Worm (Caenorhabditis elegans) whole organism, young adult: ENCODE results near the gene spe-43.

ENCODE experiments used
- C17E4.6 ChIP-seq: fragments of 200-800 bp; sonication (Bioruptor generic); IDR thresholded peaks from 2 replicates; pipeline ENCODE4 v1.3.6; 2022; ENCODE audit warnings: missing genetic modification reagents, missing genetic modification characterization, missing compliant biosample characterization
- Y56A3A.18 ChIP-seq: fragments of 200-800 bp; sonication (Bioruptor generic); IDR thresholded peaks from 2 replicates; pipeline ENCODE4 v1.3.6; 2022; ENCODE audit warnings: missing genetic modification reagents, missing genetic modification characterization, missing compliant biosample characterization
- efl-1 ChIP-seq: fragments of 150-350 bp; optimal IDR thresholded peaks from 2 replicates; lab custom pipeline; 2014; ENCODE audit warnings: missing biosample characterization, missing genetic modification reagents, missing genetic modification characterization
- egl-18 ChIP-seq: fragments of 200-800 bp; sonication (Bioruptor generic); IDR thresholded peaks from 2 replicates; pipeline ENCODE4 v1.3.6; 2022; ENCODE audit warnings: missing genetic modification reagents, missing genetic modification characterization, missing compliant biosample characterization
- hmg-1.2 ChIP-seq: fragments of 200-800 bp; sonication (Bioruptor generic); IDR thresholded peaks from 2 replicates; pipeline ENCODE4 v1.3.6; 2022; ENCODE audit warnings: missing genetic modification reagents, missing genetic modification characterization, missing compliant biosample characterization
- lin-54 ChIP-seq: fragments of 200-800 bp; sonication (Bioruptor generic); optimal IDR thresholded peaks from 2 replicates; lab custom pipeline; 2018; ENCODE audit warnings: mild to moderate bottlenecking, missing genetic modification characterization, missing compliant biosample characterization
- lir-1 ChIP-seq: fragments of 200-800 bp; sonication (Bioruptor generic); conservative IDR thresholded peaks from 2 replicates; pipeline ENCODE4 v1.3.6; 2022; ENCODE audit warnings: missing genetic modification reagents, missing genetic modification characterization, missing compliant biosample characterization
- lsl-1 ChIP-seq: fragments of 200-800 bp; sonication (Bioruptor generic); optimal IDR thresholded peaks from 2 replicates; lab custom pipeline; 2018; ENCODE audit warnings: mild to moderate bottlenecking, missing genetic modification characterization, moderate library complexity, missing compliant biosample characterization
- madf-10 ChIP-seq: sonication (generic microtip); optimal IDR thresholded peaks from 2 replicates; lab custom pipeline; 2016; ENCODE audit warnings: mild to moderate bottlenecking, missing genetic modification characterization, missing compliant biosample characterization
- madf-6 ChIP-seq: fragments of 200-800 bp; sonication (Bioruptor generic); IDR thresholded peaks from 2 replicates; pipeline ENCODE4 v1.3.6; 2022; ENCODE audit warnings: missing genetic modification reagents, missing genetic modification characterization, missing compliant biosample characterization
- madf-8 ChIP-seq: fragments of 200-800 bp; sonication (Bioruptor generic); conservative IDR thresholded peaks from 2 replicates; pipeline ENCODE4 v1.3.6; 2022; ENCODE audit warnings: missing genetic modification reagents, missing genetic modification characterization, missing compliant biosample characterization
- rpc-1 ChIP-seq, 2 experiments: fragments of 150-350 bp in 1 of 2; sonication (generic microtip) in 1 of 2; optimal IDR thresholded peaks; 2 replicates each; lab custom pipeline; 2014 to 2018; ENCODE audit warnings: missing biosample characterization in 1 of 2, missing genetic modification characterization in 1 of 2, missing genetic modification reagents in 1 of 2, missing genotype in 1 of 2

DNA sequence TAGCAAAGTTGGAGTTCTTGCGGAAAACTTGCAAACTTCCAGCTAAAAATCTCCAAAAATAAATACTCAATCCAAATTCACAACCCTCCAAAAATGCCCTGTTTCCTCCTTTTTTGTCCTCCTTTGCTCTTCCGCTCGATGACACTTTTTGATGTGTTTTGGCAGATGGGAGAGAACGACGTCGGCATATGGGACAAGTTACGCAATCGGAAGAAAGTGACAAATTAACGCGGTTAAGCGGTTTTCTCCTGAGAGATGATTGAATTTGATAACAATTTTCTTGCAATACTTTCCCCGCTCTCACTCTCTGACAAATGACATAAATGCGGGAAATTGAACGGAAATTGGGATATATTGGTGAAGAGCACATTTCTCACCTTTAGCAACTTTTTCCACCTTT, 25.5 kb downstream of the spe-43 start:
- no peak for TF ChIP-seq madf-10 (tag; lab: Kevin White, UChicago)
- TF ChIP-seq Y56A3A.18 (GFP tag; lab: Robert Waterston, UW), result no peak
- no peak for TF ChIP-seq hmg-1.2 (GFP tag; lab: Robert Waterston, UW)
- no peak for TF ChIP-seq lin-54 (GFP tag; lab: Kevin White, UChicago)
- TF ChIP-seq madf-8 (GFP tag; lab: Robert Waterston, UW), result no peak
- no peak for TF ChIP-seq lsl-1 (GFP tag; lab: Kevin White, UChicago)
- no peak for TF ChIP-seq rpc-1 (optimal IDR thresholded peaks at IDR 0.05; lab: Kevin White, UChicago)
- TF ChIP-seq rpc-1 (tag; optimal IDR thresholded peaks at IDR 0.05; lab: Kevin White, UChicago), result no peak
- no peak for TF ChIP-seq lir-1 (GFP tag; lab: Robert Waterston, UW)
- TF ChIP-seq egl-18 (GFP tag; lab: Robert Waterston, UW), result no peak
- no peak for TF ChIP-seq C17E4.6
- no peak for TF ChIP-seq madf-6 (GFP tag; lab: Robert Waterston, UW)
- TF ChIP-seq efl-1, result no peak
